Fruit fly (Drosophila melanogaster): ENCODE results near the gene Bcat.

The Bcat gene

DNA sequence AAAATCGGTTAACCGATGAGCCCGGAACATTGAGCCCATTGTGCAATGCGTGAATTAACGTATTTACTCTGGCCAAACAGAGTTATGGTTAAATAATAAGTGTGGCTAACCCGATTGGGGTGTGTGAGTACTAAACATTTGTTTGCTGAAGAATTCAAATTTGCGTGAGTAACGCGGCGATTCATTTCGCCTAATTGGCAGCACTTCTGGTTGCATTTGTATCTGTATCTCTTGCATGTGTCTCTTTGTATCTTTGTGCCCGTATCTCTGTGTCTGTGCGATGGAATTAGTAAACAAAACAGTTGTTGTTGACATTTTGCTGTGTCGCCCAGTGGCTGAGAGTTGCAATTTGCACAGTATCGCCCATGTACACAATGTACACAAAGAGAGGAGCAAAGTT, 14.2 kb downstream of the Bcat start (continued):
- TF ChIP-seq vri (GFP tag; optimal IDR thresholded peaks at IDR 0.05): no peak
- TF ChIP-seq fd85E (GFP tag; optimal IDR thresholded peaks at IDR 0.05): no peak
- no peak for TF ChIP-seq Sox15 (GFP tag; optimal IDR thresholded peaks at IDR 0.05)
- TF ChIP-seq Lpt (GFP tag; optimal IDR thresholded peaks at IDR 0.05): no peak
- no peak for TF ChIP-seq CG11762 (GFP tag; optimal IDR thresholded peaks at IDR 0.05; ENCODE audit: insufficient read depth)
- no peak for TF ChIP-seq eg (GFP tag; IDR thresholded peaks at IDR 0.05)
- no peak for TF ChIP-seq topi (GFP tag; optimal IDR thresholded peaks at IDR 0.05)
- no peak for TF ChIP-seq CG11294 (GFP tag; IDR thresholded peaks at IDR 0.05)
- TF ChIP-seq Eip93F (GFP tag; optimal IDR thresholded peaks at IDR 0.05): no peak
- TF ChIP-seq CG6808 (GFP tag; optimal IDR thresholded peaks at IDR 0.05): peak; percentile 97
- TF ChIP-seq ss (GFP tag; optimal IDR thresholded peaks at IDR 0.05): peak in 1 of 2 experiments; percentile 47
- no peak for TF ChIP-seq CG10669 (GFP tag; optimal IDR thresholded peaks at IDR 0.05)
- no peak for TF ChIP-seq Smox (GFP tag; optimal IDR thresholded peaks at IDR 0.05)
- no peak for TF ChIP-seq CG6854 (GFP tag; optimal IDR thresholded peaks at IDR 0.05)
- no peak for TF ChIP-seq Ets21C (GFP tag; optimal IDR thresholded peaks at IDR 0.05)
- TF ChIP-seq OdsH (GFP tag; optimal IDR thresholded peaks at IDR 0.05): no peak
- no peak for TF ChIP-seq CG31627 (GFP tag; optimal IDR thresholded peaks at IDR 0.05)
- no peak for TF ChIP-seq CG9139 (GFP tag; optimal IDR thresholded peaks at IDR 0.05)
- peak; percentile 63 for TF ChIP-seq Eip78C (GFP tag)
- TF ChIP-seq svp (GFP tag): no peak
- TF ChIP-seq cyc (GFP tag; optimal IDR thresholded peaks at IDR 0.05): no peak

dm6 chrX:13411376-13411973, 14.8 kb downstream of the Bcat start:
- TF ChIP-seq salr (GFP tag; optimal IDR thresholded peaks at IDR 0.05) (peak in 1 of 2 experiments; percentile 32), eg (GFP tag; IDR thresholded peaks at IDR 0.05) (peak; percentile 9; the same call in 1 of the 3 replicates), CG10669 (GFP tag; optimal IDR thresholded peaks at IDR 0.05) (no peak), Eip78C (GFP tag) (peak; percentile 61), Met (GFP tag; optimal IDR thresholded peaks at IDR 0.05) (no peak), CG7368 (GFP tag; optimal IDR thresholded peaks at IDR 0.05) (no peak), Eip75B (GFP tag; optimal IDR thresholded peaks at IDR 0.05) (no peak), CG1621 (tag; optimal IDR thresholded peaks at IDR 0.05) (no peak), esn (GFP tag; optimal IDR thresholded peaks at IDR 0.05) (peak; percentile 10), fkh (GFP tag; optimal IDR thresholded peaks at IDR 0.05) (no peak), CG8119 (GFP tag; IDR thresholded peaks at IDR 0.05) (no peak), Sox102F (GFP tag; optimal IDR thresholded peaks at IDR 0.05) (peak; percentile 32), CG6163 (GFP tag; IDR thresholded peaks at IDR 0.05) (peak; percentile 57; the same call in 2 of the 3 replicates), CG4318 (GFP tag; optimal IDR thresholded peaks at IDR 0.05) (no peak), Lpt (GFP tag; optimal IDR thresholded peaks at IDR 0.05) (no peak), CG6854 (GFP tag; optimal IDR thresholded peaks at IDR 0.05) (peak; percentile 48), cyc (GFP tag; optimal IDR thresholded peaks at IDR 0.05) (no peak), CG8632 (GFP tag; optimal IDR thresholded peaks at IDR 0.05) (no peak), CG15336 (GFP tag; IDR thresholded peaks at IDR 0.05) (peak; percentile 43; the same call in 1 of the 2 replicates), Hr38 (GFP tag; optimal IDR thresholded peaks at IDR 0.05) (no peak), dac (GFP tag; optimal IDR thresholded peaks at IDR 0.05) (no peak), CG34406 (GFP tag; optimal IDR thresholded peaks at IDR 0.05) (no peak), acj6 (GFP tag; optimal IDR thresholded peaks at IDR 0.05) (no peak), ss (GFP tag; optimal IDR thresholded peaks at IDR 0.05) (peak; percentile 14 to 23), svp (GFP tag) (peak; percentile 34), CG32006 (GFP tag; optimal IDR thresholded peaks at IDR 0.05) (peak; percentile 45)
